Fruit fly (Drosophila melanogaster): Measurements from ENCODE around the gene polybromo.

polybromo gene

DNA sequence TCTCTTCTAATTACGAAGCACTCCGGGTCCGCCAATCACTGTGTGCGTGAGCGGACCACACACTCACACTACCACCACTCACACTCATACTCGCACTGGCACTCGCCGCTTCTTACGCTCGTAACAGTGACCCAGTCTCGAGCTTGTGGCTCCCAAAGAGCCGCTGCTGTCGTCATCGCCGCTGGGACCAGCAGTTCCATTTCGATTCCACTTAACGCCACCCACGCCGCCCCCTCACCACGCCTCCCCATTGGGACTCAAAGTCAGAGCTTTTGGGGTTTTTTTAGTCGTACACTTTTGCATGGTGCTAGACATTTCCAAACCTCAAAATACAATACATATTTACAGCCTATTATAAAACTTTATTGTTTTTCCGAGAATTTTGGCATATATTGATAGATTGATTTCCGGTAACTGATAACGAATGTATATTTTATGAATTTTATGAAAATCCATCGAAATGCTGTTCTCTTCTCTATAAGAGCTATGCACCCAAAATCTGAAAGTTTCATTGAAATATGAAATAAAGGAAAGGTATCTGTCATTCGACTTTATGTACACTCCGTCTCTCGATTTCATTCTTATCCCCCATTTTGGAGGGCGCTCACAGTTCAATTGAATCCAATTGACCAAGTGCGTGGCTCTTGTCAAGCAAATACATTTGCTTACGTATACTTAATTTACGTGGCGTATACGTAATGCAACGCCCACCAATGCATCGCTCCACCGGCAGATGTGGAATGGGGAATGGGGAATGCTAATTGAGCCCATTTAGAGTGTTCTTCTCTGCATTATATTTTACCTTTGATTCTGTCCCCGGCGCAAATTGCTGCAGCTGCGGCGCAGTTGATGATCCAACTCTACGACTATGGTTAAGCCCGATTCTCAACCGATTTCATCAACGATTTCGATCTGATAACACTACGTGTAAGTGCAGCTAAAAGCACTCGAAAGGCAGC lies 33.5 kb downstream of the polybromo start, which contains the start of gene CG42331 (continued):
- peak; percentile 52 for TF ChIP-seq slp2 (GFP tag; optimal IDR thresholded peaks at IDR 0.05)
- TF ChIP-seq HLHmδ (GFP tag; optimal IDR thresholded peaks at IDR 0.05): no peak
- peak; percentile 57 for TF ChIP-seq gcm (GFP tag; optimal IDR thresholded peaks at IDR 0.05)
- peak; percentile 66 for TF ChIP-seq fd96Cb (tag; optimal IDR thresholded peaks at IDR 0.05)
- TF ChIP-seq YL-1 (GFP tag; optimal IDR thresholded peaks at IDR 0.05): no peak
- TF ChIP-seq ara (GFP tag; IDR thresholded peaks at IDR 0.05): no peak
- TF ChIP-seq mld (GFP tag; IDR thresholded peaks at IDR 0.05; ENCODE audit: partially characterized antibody): no peak
- TF ChIP-seq dimm (GFP tag; IDR thresholded peaks at IDR 0.05): no peak
- peak; percentile 33 for TF ChIP-seq eyg (GFP tag; optimal IDR thresholded peaks at IDR 0.05)
- TF ChIP-seq CG12104 (GFP tag; optimal IDR thresholded peaks at IDR 0.05): peak; percentile 50
- no peak for TF ChIP-seq CG8944 (GFP tag; optimal IDR thresholded peaks at IDR 0.05)
- TF ChIP-seq pb (GFP tag; optimal IDR thresholded peaks at IDR 0.05): no peak
- no peak for TF ChIP-seq ftz-f1 (GFP tag; optimal IDR thresholded peaks at IDR 0.05)
- peak; percentile 57 for TF ChIP-seq ttk (GFP tag; IDR thresholded peaks at IDR 0.05)
- TF ChIP-seq Spps (tag; optimal IDR thresholded peaks at IDR 0.05): no peak
- peak; percentile 18; the same call in 1 of the 3 replicates for TF ChIP-seq CG6175 (GFP tag; IDR thresholded peaks at IDR 0.05)
- peak; percentile 12 for TF ChIP-seq CG10654 (GFP tag; optimal IDR thresholded peaks at IDR 0.05)
- TF ChIP-seq CG14441 (GFP tag; IDR thresholded peaks at IDR 0.05): peak; percentile 65; the same call in 1 of the 2 replicates
- TF ChIP-seq kah (GFP tag; optimal IDR thresholded peaks at IDR 0.05): no peak
- TF ChIP-seq cwo (GFP tag; optimal IDR thresholded peaks at IDR 0.05): peak; percentile 60
- peak in 1 of 2 experiments; percentile 42 for TF ChIP-seq bsh (GFP tag; optimal IDR thresholded peaks at IDR 0.05)
- peak; percentile 9 for TF ChIP-seq CG15011 (GFP tag; optimal IDR thresholded peaks at IDR 0.05)
- TF ChIP-seq knrl (GFP tag; IDR thresholded peaks at IDR 0.05; ENCODE audit: partially characterized antibody): no peak
- TF ChIP-seq zen (tag; optimal IDR thresholded peaks at IDR 0.05): no peak
- peak; percentile 30 for TF ChIP-seq CG7372 (GFP tag; IDR thresholded peaks at IDR 0.05)
- peak; percentile 77 for TF ChIP-seq CG11504 (tag; optimal IDR thresholded peaks at IDR 0.05)
- no peak for TF ChIP-seq CG1832 (GFP tag; optimal IDR thresholded peaks at IDR 0.05)
- no peak for TF ChIP-seq CG9797 (GFP tag; optimal IDR thresholded peaks at IDR 0.05)
- TF ChIP-seq lov (optimal IDR thresholded peaks at IDR 0.05): no peak
- TF ChIP-seq lov (GFP tag; IDR thresholded peaks at IDR 0.05): no peak
- TF ChIP-seq ham (GFP tag; IDR thresholded peaks at IDR 0.05): no peak
- peak; percentile 71 for TF ChIP-seq Adf1 (GFP tag; IDR thresholded peaks at IDR 0.05)
- peak; percentile 65 for TF ChIP-seq Xbp1 (GFP tag; optimal IDR thresholded peaks at IDR 0.05)
- TF ChIP-seq NC2β (GFP tag; optimal IDR thresholded peaks at IDR 0.05): no peak
- peak; percentile 18 for TF ChIP-seq CG12071 (GFP tag; optimal IDR thresholded peaks at IDR 0.05)
- TF ChIP-seq CG12659 (GFP tag; optimal IDR thresholded peaks at IDR 0.05): peak; percentile 63
- TF ChIP-seq slou (GFP tag; optimal IDR thresholded peaks at IDR 0.05): no peak
- TF ChIP-seq tup (GFP tag; optimal IDR thresholded peaks at IDR 0.05): no peak
- 0 out of 2 replicates have a peak, but pooled peaks have one; percentile 31 for TF ChIP-seq H2.0 (GFP tag; IDR thresholded peaks at IDR 0.05)
- TF ChIP-seq CG5245 (GFP tag; optimal IDR thresholded peaks at IDR 0.05): peak; percentile 23
- TF ChIP-seq Nf-YC (tag; optimal IDR thresholded peaks at IDR 0.05): peak; percentile 65
- TF ChIP-seq Vsx1 (GFP tag; optimal IDR thresholded peaks at IDR 0.05): peak; percentile 7
- no peak for TF ChIP-seq peb (GFP tag; IDR thresholded peaks at IDR 0.05)
- TF ChIP-seq ERR (GFP tag; optimal IDR thresholded peaks at IDR 0.05): peak; percentile 47
- TF ChIP-seq CG18476 (GFP tag; optimal IDR thresholded peaks at IDR 0.05): no peak
- TF ChIP-seq HmgZ (tag; optimal IDR thresholded peaks at IDR 0.05): peak; percentile 54
- TF ChIP-seq CG2199 (GFP tag; IDR thresholded peaks at IDR 0.05): no peak
- no peak for TF ChIP-seq CG6254 (GFP tag; optimal IDR thresholded peaks at IDR 0.05)
- TF ChIP-seq row (GFP tag; IDR thresholded peaks at IDR 0.05): peak; percentile 82
